Worm (Caenorhabditis elegans) whole organism, L2 larva: Measurements from ENCODE around the gene F11C1.1.

Experiments used
- aly-2 ChIP-seq: fragments of 150-350 bp; optimal IDR thresholded peaks from 2 replicates; lab custom pipeline; 2014; ENCODE audit warnings: missing biosample characterization, missing genetic modification characterization
- ceh-82 ChIP-seq: fragments of 150-350 bp; optimal IDR thresholded peaks from 2 replicates; lab custom pipeline; 2014; ENCODE audit warnings: missing biosample characterization, missing genetic modification characterization
- lin-13 ChIP-seq: fragments of 150-350 bp; optimal IDR thresholded peaks from 2 replicates; lab custom pipeline; 2014; ENCODE audit warnings: missing biosample characterization, missing genetic modification reagents, missing genetic modification characterization
- lsy-2 ChIP-seq, 2 experiments: fragments of 150-350 bp in 1 of 2; sonication (generic microtip) in 1 of 2; optimal IDR thresholded peaks; 2 replicates each; lab custom pipeline; 2014 to 2017; ENCODE audit warnings: missing biosample characterization in 2 of 2, missing genetic modification characterization in 2 of 2
- mab-5 ChIP-seq: fragments of 150-350 bp; optimal IDR thresholded peaks from 2 replicates; lab custom pipeline; 2014; ENCODE audit warnings: missing biosample characterization, missing genetic modification characterization
- mdl-1 ChIP-seq, 2 experiments: fragments of 150-350 bp in 1 of 2; sonication (generic microtip) in 1 of 2; optimal IDR thresholded peaks; 2 replicates each; lab custom pipeline; 2017; ENCODE audit warnings: missing biosample characterization in 2 of 2, missing genetic modification characterization in 2 of 2
- nhr-12 ChIP-seq: fragments of 150-350 bp; optimal IDR thresholded peaks from 2 replicates; lab custom pipeline; 2014; ENCODE audit warnings: missing biosample characterization, missing genetic modification characterization
- nhr-25 ChIP-seq: fragments of 150-350 bp; sonication (generic microtip); optimal IDR thresholded peaks from 3 replicates; lab custom pipeline; 2014; ENCODE audit warnings: missing biosample characterization, missing genetic modification characterization
- sem-4 ChIP-seq: fragments of 150-350 bp; optimal IDR thresholded peaks from 2 replicates; lab custom pipeline; 2014; ENCODE audit warnings: missing biosample characterization, missing genetic modification reagents, missing genetic modification characterization
- unc-62 ChIP-seq: fragments of 150-350 bp; optimal IDR thresholded peaks from 2 replicates; lab custom pipeline; 2014; ENCODE audit warnings: missing biosample characterization, missing genetic modification reagents, missing genetic modification characterization
- zag-1 ChIP-seq: fragments of 150-350 bp; optimal IDR thresholded peaks from 2 replicates; lab custom pipeline; 2014; ENCODE audit warnings: missing biosample characterization, missing genetic modification characterization
- ztf-11 ChIP-seq: sonication (generic microtip); optimal IDR thresholded peaks from 2 replicates; lab custom pipeline; 2017; ENCODE audit warnings: missing biosample characterization, missing genetic modification characterization
- ztf-4 ChIP-seq: fragments of 150-350 bp; optimal IDR thresholded peaks from 2 replicates; lab custom pipeline; 2014; ENCODE audit warnings: missing biosample characterization, missing genetic modification characterization

DNA sequence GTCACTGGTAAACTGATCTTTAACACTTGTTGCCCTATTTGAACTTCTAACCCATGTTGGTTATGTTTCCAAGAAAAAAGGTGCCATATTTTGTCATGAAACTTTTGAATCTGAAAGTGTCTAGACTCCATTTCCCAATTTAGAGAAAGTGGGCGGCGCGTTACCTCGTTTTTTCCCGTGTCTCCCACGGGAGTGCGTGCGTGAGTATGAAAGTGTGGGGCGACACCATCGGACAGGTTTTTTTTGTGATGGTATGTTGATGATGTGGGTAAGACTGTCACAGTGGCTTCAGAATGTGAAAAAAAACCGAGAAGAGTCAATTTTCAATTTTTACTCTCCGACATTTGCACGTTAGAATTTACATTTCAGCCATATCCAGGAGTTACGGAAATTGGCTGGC is 15.4 kb upstream of the F11C1.1 start:
- no peak for TF ChIP-seq lin-13 (GFP tag; lab: Kevin White, UChicago)
- no peak for TF ChIP-seq ceh-82 (tag; lab: Kevin White, UChicago)
- TF ChIP-seq nhr-12, result no peak
- no peak for TF ChIP-seq zag-1
- TF ChIP-seq mab-5 (tag; lab: Kevin White, UChicago), result no peak
- TF ChIP-seq ztf-4 (tag; lab: Kevin White, UChicago), result no peak
- TF ChIP-seq mdl-1 (tag; optimal IDR thresholded peaks at IDR 0.05; lab: Kevin White, UChicago), result no peak
- no peak for TF ChIP-seq lsy-2 (tag; optimal IDR thresholded peaks at IDR 0.05; lab: Kevin White, UChicago)
- TF ChIP-seq ztf-11 (tag; lab: Kevin White, UChicago), result no peak
- TF ChIP-seq unc-62 (GFP tag; lab: Kevin White, UChicago), result no peak
- no peak for TF ChIP-seq aly-2 (tag; lab: Kevin White, UChicago)
- no peak for TF ChIP-seq sem-4 (tag; lab: Kevin White, UChicago)
- TF ChIP-seq nhr-25, result peak; percentile 64
